Fruit fly (Drosophila melanogaster) whole organism, embryonic: ENCODE measurements around the gene CG13884.

Experiments
- CG2889 ChIP-seq: fragments of 200-800 bp; sonication (Bioruptor generic); IDR thresholded peaks from 3 replicates; pipeline ENCODE4 v1.3.6; 2022; ENCODE audit warnings: missing biosample characterization, missing genetic modification characterization
- Sox100B ChIP-seq: fragments of 200-800 bp; sonication (Bioruptor generic); optimal IDR thresholded peaks from 3 replicates; lab custom pipeline; 2018; ENCODE audit warnings: missing biosample characterization, mild to moderate bottlenecking, missing genetic modification characterization

- TF ChIP-seq CG2889 (GFP tag; lab: Robert Waterston, UW): no peak
- TF ChIP-seq Sox100B (GFP tag; lab: Kevin White, UChicago): no peak
Observed at dm6 chr3L:339072-339471, 27.2 kb downstream of the CG13884 start.
